Fruit fly (Drosophila melanogaster) whole organism, embryonic: ENCODE results near the gene Cow.

Experiments used
- CG10959 ChIP-seq: fragments of 200-800 bp; sonication (Bioruptor generic); IDR thresholded peaks from 2 replicates; pipeline ENCODE4 v1.3.6; 2022; ENCODE audit warnings: missing biosample characterization, missing genetic modification characterization
- CG11504 ChIP-seq: fragments of 200-800 bp; sonication (Bioruptor generic); optimal IDR thresholded peaks from 3 replicates; lab custom pipeline; 2019; ENCODE audit warnings: missing biosample characterization, mild to moderate bottlenecking, missing genetic modification characterization, moderate library complexity
- CG11696 ChIP-seq: fragments of 200-800 bp; sonication (Bioruptor generic); IDR thresholded peaks from 2 replicates; pipeline ENCODE4 v1.3.6; 2022; ENCODE audit warnings: missing biosample characterization, missing genetic modification characterization
- CG12769 ChIP-seq: fragments of 200-800 bp; sonication (Bioruptor generic); optimal IDR thresholded peaks from 2 replicates; lab custom pipeline; 2019; ENCODE audit warnings: missing biosample characterization, mild to moderate bottlenecking, missing genetic modification characterization, moderate library complexity
- CG13624 ChIP-seq: fragments of 200-800 bp; sonication (Bioruptor generic); optimal IDR thresholded peaks from 2 replicates; lab custom pipeline; 2016; ENCODE audit warnings: missing biosample characterization, missing genetic modification characterization
- CG2120 ChIP-seq: fragments of 200-800 bp; sonication (Bioruptor generic); optimal IDR thresholded peaks from 3 replicates; lab custom pipeline; 2016; ENCODE audit warnings: missing biosample characterization, missing genetic modification characterization
- CG2712 ChIP-seq: fragments of 200-800 bp; optimal IDR thresholded peaks from 3 replicates; lab custom pipeline; 2019; ENCODE audit warnings: missing biosample characterization, mild to moderate bottlenecking, missing genetic modification characterization, moderate library complexity
- CG3281 ChIP-seq: fragments of 200-800 bp; sonication (Bioruptor generic); optimal IDR thresholded peaks from 3 replicates; lab custom pipeline; 2017; ENCODE audit warnings: missing biosample characterization, mild to moderate bottlenecking, missing genetic modification characterization
- CG33213 ChIP-seq: fragments of 200-800 bp; sonication (Bioruptor generic); optimal IDR thresholded peaks from 3 replicates; lab custom pipeline; 2016; ENCODE audit warnings: missing biosample characterization, missing genetic modification characterization
- CG34422 ChIP-seq: fragments of 200-800 bp; sonication (Bioruptor generic); IDR thresholded peaks from 3 replicates; pipeline ENCODE4 v1.3.6; 2022; ENCODE audit warnings: missing biosample characterization, missing genetic modification characterization
- CG3726 ChIP-seq: fragments of 200-800 bp; sonication (Bioruptor generic); IDR thresholded peaks from 3 replicates; pipeline ENCODE4, ENCODE4 v1.3.6; 2022; ENCODE audit warnings: missing biosample characterization, missing genetic modification characterization
- CG6175 ChIP-seq: fragments of 200-800 bp; sonication (Bioruptor generic); IDR thresholded peaks from 3 replicates; pipeline ENCODE4 v1.3.6; 2022; ENCODE audit warnings: missing biosample characterization, missing genetic modification characterization
- CG6813 ChIP-seq: fragments of 200-800 bp; sonication (Bioruptor generic); optimal IDR thresholded peaks from 2 replicates; lab custom pipeline; 2017; ENCODE audit warnings: missing biosample characterization, missing genetic modification characterization, mild to moderate bottlenecking, moderate library complexity, missing genetic modification reagents
- CG7745 ChIP-seq: fragments of 200-800 bp; sonication (Bioruptor generic); optimal IDR thresholded peaks from 2 replicates; lab custom pipeline; 2018; ENCODE audit warnings: missing biosample characterization, mild to moderate bottlenecking, missing genetic modification characterization, moderate library complexity
- D19A ChIP-seq: fragments of 200-800 bp; optimal IDR thresholded peaks from 3 replicates; lab custom pipeline; 2019; ENCODE audit warnings: missing biosample characterization, mild to moderate bottlenecking, missing genetic modification characterization, moderate library complexity
- Dref ChIP-seq: fragments of 200-800 bp; sonication (Bioruptor generic); IDR thresholded peaks from 2 replicates; pipeline ENCODE4 v1.3.6; 2022; ENCODE audit warnings: missing biosample characterization, missing genetic modification characterization
- Drgx ChIP-seq: fragments of 200-800 bp; sonication (Bioruptor generic); IDR thresholded peaks from 2 replicates; pipeline ENCODE4 v1.3.6; 2022; ENCODE audit warnings: missing biosample characterization, missing genetic modification characterization
- E2f1 ChIP-seq: fragments of 200-800 bp; sonication (Bioruptor generic); IDR thresholded peaks from 2 replicates; pipeline ENCODE4 v1.3.6; 2022; ENCODE audit warnings: missing biosample characterization, missing genetic modification characterization
- HLH54F ChIP-seq: fragments of 200-800 bp; sonication (Bioruptor generic); optimal IDR thresholded peaks from 3 replicates; lab custom pipeline; 2016; ENCODE audit warnings: missing biosample characterization, missing genetic modification characterization
- MTF-1 ChIP-seq: fragments of 200-800 bp; sonication (Bioruptor generic); optimal IDR thresholded peaks from 2 replicates; lab custom pipeline; 2018; ENCODE audit warnings: missing biosample characterization, mild to moderate bottlenecking, missing genetic modification characterization, borderline replicate concordance
- Mad ChIP-seq: fragments of 200-800 bp; sonication (Bioruptor generic); optimal IDR thresholded peaks from 2 replicates; lab custom pipeline; 2016; ENCODE audit warnings: missing biosample characterization, missing genetic modification characterization
- Max ChIP-seq: fragments of 200-800 bp; sonication (Bioruptor generic); optimal IDR thresholded peaks from 2 replicates; lab custom pipeline; 2016; ENCODE audit warnings: missing biosample characterization, mild to moderate bottlenecking, missing genetic modification characterization
- Med ChIP-seq: fragments of 200-800 bp; sonication (Bioruptor generic); peaks from one replicate; lab custom pipeline; 2016; ENCODE audit warnings: missing biosample characterization, missing genetic modification characterization, mild to moderate bottlenecking, inconsistent platforms, moderate library complexity
- Mes4 ChIP-seq: fragments of 200-800 bp; sonication (Bioruptor generic); optimal IDR thresholded peaks from 2 replicates; lab custom pipeline; 2016; ENCODE audit warnings: missing biosample characterization, missing genetic modification characterization
- NC2α ChIP-seq: fragments of 200-800 bp; sonication (Bioruptor generic); optimal IDR thresholded peaks from 2 replicates; lab custom pipeline; 2016; ENCODE audit warnings: missing biosample characterization, missing genetic modification characterization
- Nf-YB ChIP-seq: fragments of 200-800 bp; sonication (Bioruptor generic); optimal IDR thresholded peaks from 3 replicates; lab custom pipeline; 2019; ENCODE audit warnings: missing biosample characterization, mild to moderate bottlenecking, missing genetic modification characterization, moderate library complexity
- Nf-YC ChIP-seq: fragments of 200-800 bp; optimal IDR thresholded peaks from 3 replicates; lab custom pipeline; 2019; ENCODE audit warnings: missing biosample characterization, mild to moderate bottlenecking, missing genetic modification characterization, moderate library complexity
- Optix ChIP-seq: fragments of 200-800 bp; sonication (Bioruptor generic); IDR thresholded peaks from 3 replicates; pipeline ENCODE4 v1.3.6; 2022; ENCODE audit warnings: missing biosample characterization, missing genetic modification characterization
- Pdp1 ChIP-seq, 2 experiments: fragments of 200-800 bp; sonication (Bioruptor generic); optimal IDR thresholded peaks; 3 replicates each; lab custom pipeline; 2016; ENCODE audit warnings: missing biosample characterization in 2 of 2, missing genetic modification characterization in 2 of 2, mild to moderate bottlenecking in 1 of 2, moderate library complexity in 1 of 2
- Ravus ChIP-seq: fragments of 200-800 bp; sonication (Bioruptor generic); IDR thresholded peaks from 2 replicates; pipeline ENCODE4 v1.3.6; 2022; ENCODE audit warnings: missing biosample characterization, missing genetic modification characterization
- Sox100B ChIP-seq: fragments of 200-800 bp; sonication (Bioruptor generic); optimal IDR thresholded peaks from 3 replicates; lab custom pipeline; 2018; ENCODE audit warnings: missing biosample characterization, mild to moderate bottlenecking, missing genetic modification characterization
- Sox102F ChIP-seq: fragments of 200-800 bp; sonication (Bioruptor generic); optimal IDR thresholded peaks from 2 replicates; lab custom pipeline; 2018; ENCODE audit warnings: missing biosample characterization, mild to moderate bottlenecking, missing genetic modification characterization, moderate library complexity
- Spps ChIP-seq: fragments of 200-800 bp; sonication (Bioruptor generic); optimal IDR thresholded peaks from 2 replicates; lab custom pipeline; 2018; ENCODE audit warnings: missing biosample characterization, mild to moderate bottlenecking, missing genetic modification characterization
- ac ChIP-seq: fragments of 200-800 bp; sonication (Bioruptor generic); optimal IDR thresholded peaks from 3 replicates; lab custom pipeline; 2017; ENCODE audit warnings: missing biosample characterization, mild to moderate bottlenecking, missing genetic modification characterization
- az2 ChIP-seq: fragments of 200-800 bp; sonication (Bioruptor generic); optimal IDR thresholded peaks from 3 replicates; lab custom pipeline; 2016; ENCODE audit warnings: missing biosample characterization, missing genetic modification characterization
- chinmo ChIP-seq: fragments of 200-800 bp; sonication (Bioruptor generic); IDR thresholded peaks from 4 replicates; pipeline ENCODE4 v1.3.6; 2022; ENCODE audit warnings: missing biosample characterization, missing genetic modification characterization; ENCODE audit not compliant: partially characterized antibody
- corto ChIP-seq: fragments of 200-800 bp; sonication (Bioruptor generic); optimal IDR thresholded peaks from 2 replicates; lab custom pipeline; 2016; ENCODE audit warnings: missing biosample characterization, mild to moderate bottlenecking, missing genetic modification characterization, moderate library complexity
- gem ChIP-seq: fragments of 200-800 bp; sonication (Bioruptor generic); optimal IDR thresholded peaks from 2 replicates; lab custom pipeline; 2019; ENCODE audit warnings: missing biosample characterization, mild to moderate bottlenecking, missing genetic modification characterization, moderate library complexity
- kah ChIP-seq: fragments of 200-800 bp; sonication (Bioruptor generic); optimal IDR thresholded peaks from 2 replicates; lab custom pipeline; 2018; ENCODE audit warnings: missing biosample characterization, mild to moderate bottlenecking, missing genetic modification characterization
- kni ChIP-seq: fragments of 200-800 bp; sonication (Bioruptor generic); optimal IDR thresholded peaks from 3 replicates; lab custom pipeline; 2017; ENCODE audit warnings: mild to moderate bottlenecking, missing biosample characterization, missing genetic modification reagents, missing genetic modification characterization
- mirr ChIP-seq: fragments of 200-800 bp; sonication (Bioruptor generic); optimal IDR thresholded peaks from 3 replicates; lab custom pipeline; 2018; ENCODE audit warnings: missing biosample characterization, mild to moderate bottlenecking, missing genetic modification characterization
- nerfin-2 ChIP-seq: fragments of 200-800 bp; sonication (Bioruptor generic); IDR thresholded peaks from 2 replicates; pipeline ENCODE4 v1.3.6; 2022; ENCODE audit warnings: missing biosample characterization, missing genetic modification characterization; ENCODE audit not compliant: partially characterized antibody
- pan ChIP-seq, 4 experiments: fragments of >200 bp in 3 of 4; fragments of 200-800 bp in 1 of 4; sonication (Bioruptor generic) in 1 of 4; optimal IDR thresholded peaks in 3 of 4; IDR thresholded peaks in 1 of 4; 2 replicates each; pipeline versions ENCODE4 v1.3.6 to Lab custom; 2017 to 2022; ENCODE audit warnings: missing biosample characterization in 2 of 4, missing genetic modification characterization in 2 of 4, mixed read lengths in 1 of 4
- prd ChIP-seq, 3 experiments: fragments of >200 bp in 2 of 3; fragments of 200-800 bp in 1 of 3; sonication (Bioruptor generic) in 1 of 3; optimal IDR thresholded peaks in 2 of 3; IDR thresholded peaks in 1 of 3; 2 replicates in 2 of 3; 3 replicates in 1 of 3; pipeline versions ENCODE4 v1.3.6 to Lab custom; 2017 to 2022; ENCODE audit warnings: missing biosample characterization in 1 of 3, missing genetic modification characterization in 1 of 3
- pros ChIP-seq: fragments of 200-800 bp; sonication (Bioruptor generic); optimal IDR thresholded peaks from 3 replicates; lab custom pipeline; 2019; ENCODE audit warnings: missing biosample characterization, mild to moderate bottlenecking, missing genetic modification characterization, moderate library complexity
- row ChIP-seq: fragments of 200-800 bp; sonication (Bioruptor generic); IDR thresholded peaks from 3 replicates; pipeline ENCODE4 v1.3.6; 2022; ENCODE audit warnings: missing biosample characterization, missing genetic modification characterization
- sd ChIP-seq: fragments of 200-800 bp; sonication (Bioruptor generic); optimal IDR thresholded peaks from 3 replicates; lab custom pipeline; 2018; ENCODE audit warnings: missing biosample characterization, mild to moderate bottlenecking, missing genetic modification characterization, moderate library complexity
- sens ChIP-seq: fragments of 200-800 bp; sonication (Bioruptor generic); peaks from one replicate; lab custom pipeline; 2016; ENCODE audit warnings: missing biosample characterization, missing genetic modification characterization
- twi ChIP-seq: fragments of 200-800 bp; optimal IDR thresholded peaks from 2 replicates; lab custom pipeline; 2019; ENCODE audit warnings: missing biosample characterization, mild to moderate bottlenecking, missing genetic modification characterization, moderate library complexity
- wor ChIP-seq: fragments of 200-800 bp; sonication (Bioruptor generic); IDR thresholded peaks from 2 replicates; pipeline ENCODE4 v1.3.6; 2022; ENCODE audit warnings: missing biosample characterization, missing genetic modification characterization

The Cow gene

DNA sequence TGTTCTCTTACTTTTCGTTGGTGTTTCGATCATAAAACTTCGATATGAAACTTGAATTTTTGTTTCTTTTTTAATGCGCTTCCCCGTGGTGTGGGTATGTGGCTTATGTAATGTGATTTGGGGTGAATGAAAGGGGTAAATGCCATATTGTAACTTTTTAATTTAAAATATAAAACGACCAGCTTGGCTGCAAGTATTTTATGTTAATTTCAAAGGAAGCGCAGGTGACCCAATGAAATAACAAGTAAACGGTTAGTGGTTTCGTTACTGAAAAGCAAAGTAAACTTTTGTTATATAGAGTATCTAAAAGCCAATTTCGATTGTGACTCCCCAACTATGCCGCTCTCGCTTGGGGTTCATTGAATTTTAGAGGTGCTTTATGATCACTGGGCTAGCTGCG, 32.1 kb upstream of the Cow start:
- no peak for TF ChIP-seq CG3281 (GFP tag; lab: Kevin White, UChicago)
- no peak for TF ChIP-seq CG33213 (GFP tag; lab: Kevin White, UChicago)
- peak; percentile 51; the same call in 1 of the 3 replicates for TF ChIP-seq row
- peak; percentile 2 for TF ChIP-seq sd (tag; lab: Kevin White, UChicago)
- TF ChIP-seq Drgx, result 0 out of 2 replicates have a peak, but pooled peaks have one; percentile 23
- TF ChIP-seq Med (GFP tag; lab: Kevin White, UChicago), result peak; percentile 64
- no peak for TF ChIP-seq az2 (GFP tag; lab: Kevin White, UChicago)
- TF ChIP-seq D19A (tag; lab: Kevin White, UChicago), result peak; percentile 52
- no peak for TF ChIP-seq Ravus
- TF ChIP-seq gem (tag; lab: Kevin White, UChicago), result peak; percentile 5
- TF ChIP-seq kah, result no peak
- TF ChIP-seq Sox102F (GFP tag; lab: Kevin White, UChicago), result no peak
- no peak for TF ChIP-seq ac (GFP tag; lab: Kevin White, UChicago)
- no peak for TF ChIP-seq wor (GFP tag; lab: Robert Waterston, UW)
- TF ChIP-seq Pdp1 (GFP tag; optimal IDR thresholded peaks at IDR 0.05; lab: Kevin White, UChicago), result peak in 1 of 2 experiments; percentile 29
- TF ChIP-seq Nf-YC, result no peak
- TF ChIP-seq CG11504 (tag; lab: Kevin White, UChicago), result peak; percentile 20
- TF ChIP-seq sens (GFP tag; lab: Kevin White, UChicago), result peak; percentile 66
- TF ChIP-seq CG6813 (GFP tag; lab: Kevin White, UChicago), result no peak
- no peak for TF ChIP-seq Sox100B
- no peak for TF ChIP-seq prd (optimal IDR thresholded peaks at IDR 0.05; lab: Kevin White, UChicago)
- peak; percentile 26; the same call in 1 of the 3 replicates for TF ChIP-seq prd (GFP tag; IDR thresholded peaks at IDR 0.05; lab: Robert Waterston, UW)
- peak; percentile 14; the same call in 1 of the 2 replicates for TF ChIP-seq E2f1 (GFP tag; lab: Robert Waterston, UW)
- TF ChIP-seq CG2712 (tag; lab: Kevin White, UChicago), result peak; percentile 29
- TF ChIP-seq CG11696 (GFP tag; lab: Robert Waterston, UW), result no peak

DNA sequence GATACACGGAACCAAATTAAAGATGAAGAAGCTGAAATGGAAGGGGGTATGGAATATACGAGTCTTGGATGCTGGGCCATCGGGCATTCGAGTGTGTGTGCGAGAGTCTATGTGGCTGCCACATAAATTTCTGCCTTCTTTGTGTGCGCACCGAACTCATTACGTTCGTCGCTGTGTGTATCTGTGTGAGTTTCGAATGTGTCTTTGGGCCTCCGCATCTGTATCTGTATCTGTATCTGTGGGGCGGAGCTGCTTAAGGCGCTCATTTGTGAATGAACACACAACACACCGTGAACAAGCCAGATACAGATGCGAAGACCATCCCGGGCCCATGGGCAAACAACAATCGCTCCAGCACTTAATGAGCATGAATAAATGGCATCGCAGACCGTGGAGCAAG, 30.9 kb upstream of the Cow start:
- TF ChIP-seq CG7745 (tag; lab: Kevin White, UChicago), result no peak
- 0 out of 3 replicates have a peak, but pooled peaks have one; percentile 29 for TF ChIP-seq CG3726 (GFP tag; lab: Robert Waterston, UW)
- no peak for TF ChIP-seq Dref (GFP tag; lab: Robert Waterston, UW)
- TF ChIP-seq Mad (GFP tag; lab: Kevin White, UChicago), result no peak
- TF ChIP-seq nerfin-2 (GFP tag; lab: Robert Waterston, UW), result 0 out of 2 replicates have a peak, but pooled peaks have one; percentile 4
- peak; percentile 94 for TF ChIP-seq CG6175 (GFP tag; lab: Robert Waterston, UW)
- no peak for TF ChIP-seq corto (GFP tag; lab: Kevin White, UChicago)
- no peak for TF ChIP-seq CG34422 (GFP tag; lab: Robert Waterston, UW)
- TF ChIP-seq CG13624 (GFP tag; lab: Kevin White, UChicago), result no peak
- 0 out of 4 replicates have a peak, but pooled peaks have one; percentile 58 for TF ChIP-seq chinmo
- TF ChIP-seq HLH54F, result no peak
- TF ChIP-seq pros (GFP tag; lab: Kevin White, UChicago), result peak; percentile 73
- no peak for TF ChIP-seq mirr (GFP tag; lab: Kevin White, UChicago)
- no peak for TF ChIP-seq Spps
- no peak for TF ChIP-seq Mes4
- no peak for TF ChIP-seq CG10959 (GFP tag; lab: Robert Waterston, UW)
- no peak for TF ChIP-seq MTF-1 (GFP tag; lab: Kevin White, UChicago)
- peak; percentile 78 for TF ChIP-seq kni (GFP tag; lab: Kevin White, UChicago)
- no peak for TF ChIP-seq NC2α (GFP tag; lab: Kevin White, UChicago)
- no peak for TF ChIP-seq Optix
- TF ChIP-seq Nf-YB (GFP tag; lab: Kevin White, UChicago), result peak; percentile 89
- TF ChIP-seq Max (GFP tag; lab: Kevin White, UChicago), result no peak
- TF ChIP-seq pan (optimal IDR thresholded peaks at IDR 0.05; lab: Kevin White, UChicago), result no peak
- no peak for TF ChIP-seq pan (GFP tag; optimal IDR thresholded peaks at IDR 0.05 in 1 of 2, IDR thresholded peaks at IDR 0.05 in 1 of 2)
- peak; percentile 53 for TF ChIP-seq CG12769 (tag; lab: Kevin White, UChicago)
- peak; percentile 41 for TF ChIP-seq twi (tag; lab: Kevin White, UChicago)
- TF ChIP-seq CG2120 (GFP tag; lab: Kevin White, UChicago), result no peak
